Worm (Caenorhabditis elegans) whole organism, L3 larva: ENCODE results near the gene Y71H2AL.2.

Experiments
- R02D3.7 ChIP-seq: fragments of 150-350 bp; optimal IDR thresholded peaks from 2 replicates; lab custom pipeline; 2014; ENCODE audit warnings: missing biosample characterization, missing genetic modification characterization
- ZK546.5 ChIP-seq: sonication (generic microtip); optimal IDR thresholded peaks from 2 replicates; lab custom pipeline; 2017; ENCODE audit warnings: missing biosample characterization, missing genetic modification characterization
- aly-2 ChIP-seq: fragments of 150-350 bp; optimal IDR thresholded peaks from 2 replicates; lab custom pipeline; 2014; ENCODE audit warnings: missing biosample characterization, missing genetic modification characterization
- ceh-82 ChIP-seq: fragments of 150-350 bp; optimal IDR thresholded peaks from 2 replicates; lab custom pipeline; 2014; ENCODE audit warnings: missing biosample characterization, missing genetic modification characterization
- ceh-9 ChIP-seq: sonication (generic microtip); optimal IDR thresholded peaks from 2 replicates; lab custom pipeline; 2018; ENCODE audit warnings: missing biosample characterization, missing genetic modification characterization
- egl-27 ChIP-seq: sonication (generic microtip); optimal IDR thresholded peaks from 4 replicates; lab custom pipeline; 2017; ENCODE audit warnings: missing biosample characterization, missing genetic modification reagents, missing genetic modification characterization
- egl-5 ChIP-seq: fragments of 150-350 bp; optimal IDR thresholded peaks from 2 replicates; lab custom pipeline; 2017; ENCODE audit warnings: missing biosample characterization, missing genetic modification reagents, missing genetic modification characterization, inconsistent platforms
- elt-1 ChIP-seq: fragments of 150-350 bp; optimal IDR thresholded peaks from 2 replicates; lab custom pipeline; 2014; ENCODE audit warnings: missing biosample characterization, missing genetic modification characterization
- elt-2 ChIP-seq: sonication (generic microtip); optimal IDR thresholded peaks from 2 replicates; lab custom pipeline; 2016; ENCODE audit warnings: missing genetic modification reagents, mild to moderate bottlenecking, missing genetic modification characterization, missing compliant biosample characterization
- elt-3 ChIP-seq, 3 experiments: fragments of 150-350 bp in 1 of 3; sonication (generic microtip) in 2 of 3; optimal IDR thresholded peaks; 2 replicates in 2 of 3; 4 replicates in 1 of 3; lab custom pipeline; 2014 to 2017; ENCODE audit warnings: missing biosample characterization in 3 of 3, missing genetic modification characterization in 3 of 3
- fkh-10 ChIP-seq: sonication (generic microtip); optimal IDR thresholded peaks from 2 replicates; lab custom pipeline; 2017; ENCODE audit warnings: missing biosample characterization, missing genetic modification reagents, missing genetic modification characterization
- fos-1 ChIP-seq: fragments of 150-350 bp; optimal IDR thresholded peaks from 2 replicates; lab custom pipeline; 2014; ENCODE audit warnings: missing biosample characterization, missing genetic modification characterization
- hmg-11 ChIP-seq: sonication (generic microtip); optimal IDR thresholded peaks from 2 replicates; lab custom pipeline; 2016; ENCODE audit warnings: missing genetic modification characterization, missing compliant biosample characterization
- jun-1 ChIP-seq: fragments of 150-350 bp; optimal IDR thresholded peaks from 2 replicates; lab custom pipeline; 2014; ENCODE audit warnings: missing biosample characterization, missing genetic modification reagents, missing genetic modification characterization
- lin-15B ChIP-seq: fragments of 150-350 bp; optimal IDR thresholded peaks from 2 replicates; lab custom pipeline; 2014; ENCODE audit warnings: missing biosample characterization, missing genetic modification characterization
- lin-39 ChIP-seq: fragments of 150-350 bp; optimal IDR thresholded peaks from 2 replicates; lab custom pipeline; 2018; ENCODE audit warnings: missing biosample characterization, missing genetic modification reagents, missing genetic modification characterization
- mdl-1 ChIP-seq: fragments of 150-350 bp; optimal IDR thresholded peaks from 2 replicates; lab custom pipeline; 2014; ENCODE audit warnings: missing biosample characterization, missing genetic modification characterization
- mml-1 ChIP-seq: fragments of 150-350 bp; sonication (generic microtip); optimal IDR thresholded peaks from 3 replicates; lab custom pipeline; 2014; ENCODE audit warnings: missing biosample characterization, missing genetic modification characterization
- nfya-1 ChIP-seq: sonication (generic microtip); optimal IDR thresholded peaks from 2 replicates; lab custom pipeline; 2017; ENCODE audit warnings: missing genetic modification characterization, mild to moderate bottlenecking, missing compliant biosample characterization, antibody characterized with exemption, moderate library complexity; ENCODE audit not compliant: insufficient read depth
- nhr-11 ChIP-seq: fragments of 150-350 bp; optimal IDR thresholded peaks from 2 replicates; lab custom pipeline; 2014; ENCODE audit warnings: missing biosample characterization, missing genetic modification characterization
- nhr-23 ChIP-seq: fragments of 150-350 bp; optimal IDR thresholded peaks from 2 replicates; lab custom pipeline; 2014; ENCODE audit warnings: missing biosample characterization, missing genetic modification reagents, missing genetic modification characterization
- nhr-25 ChIP-seq: sonication (generic microtip); optimal IDR thresholded peaks from 2 replicates; lab custom pipeline; 2017; ENCODE audit warnings: missing biosample characterization, missing genetic modification characterization
- nhr-28 ChIP-seq: fragments of 150-350 bp; optimal IDR thresholded peaks from 2 replicates; lab custom pipeline; 2014; ENCODE audit warnings: missing biosample characterization, missing genetic modification characterization
- nhr-77 ChIP-seq: fragments of 150-350 bp; optimal IDR thresholded peaks from 2 replicates; lab custom pipeline; 2014; ENCODE audit warnings: missing biosample characterization, missing genetic modification characterization
- pha-4 ChIP-seq: fragments of 150-350 bp; optimal IDR thresholded peaks from 2 replicates; lab custom pipeline; 2014; ENCODE audit warnings: missing biosample characterization, missing genetic modification reagents, missing genetic modification characterization
- pqm-1 ChIP-seq: fragments of 150-350 bp; optimal IDR thresholded peaks from 2 replicates; lab custom pipeline; 2017; ENCODE audit warnings: missing biosample characterization, missing genetic modification characterization, inconsistent platforms
- skn-1 ChIP-seq: fragments of 150-350 bp; optimal IDR thresholded peaks from 2 replicates; lab custom pipeline; 2014; ENCODE audit warnings: missing biosample characterization, missing genetic modification characterization
- unc-39 ChIP-seq: sonication (generic microtip); optimal IDR thresholded peaks from 4 replicates; lab custom pipeline; 2017; ENCODE audit warnings: missing biosample characterization, missing genetic modification characterization
- unc-62 ChIP-seq: fragments of 150-350 bp; sonication (generic microtip); optimal IDR thresholded peaks from 4 replicates; lab custom pipeline; 2014; ENCODE audit warnings: missing biosample characterization, missing genetic modification reagents, missing genetic modification characterization
- ztf-11 ChIP-seq: fragments of 150-350 bp; optimal IDR thresholded peaks from 2 replicates; lab custom pipeline; 2014; ENCODE audit warnings: missing biosample characterization, missing genetic modification characterization

Y71H2AL.2 gene

DNA sequence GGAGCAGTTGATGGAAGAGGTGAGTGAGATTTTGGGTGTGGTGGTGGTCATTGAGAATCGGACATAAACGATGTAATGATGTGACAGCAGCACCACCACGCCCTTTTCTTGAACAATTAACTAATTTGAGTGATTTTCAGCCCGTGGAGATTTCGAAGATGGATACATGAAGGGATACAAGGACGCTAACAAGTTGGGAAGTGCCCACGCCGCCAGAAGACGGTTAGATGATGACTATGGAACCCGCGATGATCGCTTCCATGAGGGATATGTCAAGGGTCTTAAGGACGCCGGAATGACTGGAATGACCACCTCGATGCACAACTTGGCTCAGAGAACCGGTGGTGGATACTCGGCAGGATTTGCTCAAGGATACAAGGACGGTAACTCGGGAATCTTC lies 8.1 kb upstream of the Y71H2AL.2 start:
- TF ChIP-seq unc-62 (GFP tag; lab: Kevin White, UChicago): no peak
- no peak for TF ChIP-seq pha-4 (tag; lab: Kevin White, UChicago)
- no peak for TF ChIP-seq mdl-1 (tag; lab: Kevin White, UChicago)
- no peak for TF ChIP-seq elt-2 (tag; lab: Kevin White, UChicago)
- TF ChIP-seq aly-2 (tag; lab: Kevin White, UChicago): no peak
- TF ChIP-seq nhr-77 (tag; lab: Kevin White, UChicago): no peak
- no peak for TF ChIP-seq nhr-28 (tag; lab: Kevin White, UChicago)
- TF ChIP-seq ceh-9 (tag; lab: Kevin White, UChicago): no peak

DNA sequence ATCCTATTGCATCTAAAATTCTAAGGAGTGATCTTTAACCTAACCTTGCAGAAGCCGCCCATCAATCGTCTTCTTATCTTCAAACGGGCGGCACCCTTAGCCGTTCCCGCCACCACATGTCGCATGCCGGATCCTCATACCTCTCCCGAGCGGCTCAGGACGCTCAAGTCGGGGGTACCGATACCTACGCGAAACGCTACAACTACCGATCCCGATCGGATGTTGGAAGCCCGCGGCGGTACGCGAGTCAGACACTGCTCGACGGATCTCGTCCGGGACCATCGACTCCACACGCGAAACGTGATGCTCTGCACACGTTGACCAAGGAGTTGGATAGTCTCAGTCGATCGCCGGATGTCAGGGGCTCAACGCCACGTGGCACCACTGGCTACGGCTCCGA lies 6.8 kb upstream of the Y71H2AL.2 start:
- TF ChIP-seq lin-39 (no peak), fos-1 (no peak), ceh-82 (tag; lab: Kevin White, UChicago) (no peak), elt-2 (tag; lab: Kevin White, UChicago) (no peak), pqm-1 (no peak), nhr-25 (no peak), unc-39 (no peak), nhr-28 (tag; lab: Kevin White, UChicago) (no peak), egl-27 (tag; lab: Kevin White, UChicago) (no peak), nhr-11 (tag; lab: Kevin White, UChicago) (no peak), elt-1 (tag; lab: Kevin White, UChicago) (no peak), nfya-1 (tag; lab: Kevin White, UChicago) (no peak), nhr-77 (tag; lab: Kevin White, UChicago) (no peak), fkh-10 (no peak), egl-5 (tag; lab: Kevin White, UChicago) (no peak), ZK546.5 (tag; lab: Kevin White, UChicago) (no peak)

DNA sequence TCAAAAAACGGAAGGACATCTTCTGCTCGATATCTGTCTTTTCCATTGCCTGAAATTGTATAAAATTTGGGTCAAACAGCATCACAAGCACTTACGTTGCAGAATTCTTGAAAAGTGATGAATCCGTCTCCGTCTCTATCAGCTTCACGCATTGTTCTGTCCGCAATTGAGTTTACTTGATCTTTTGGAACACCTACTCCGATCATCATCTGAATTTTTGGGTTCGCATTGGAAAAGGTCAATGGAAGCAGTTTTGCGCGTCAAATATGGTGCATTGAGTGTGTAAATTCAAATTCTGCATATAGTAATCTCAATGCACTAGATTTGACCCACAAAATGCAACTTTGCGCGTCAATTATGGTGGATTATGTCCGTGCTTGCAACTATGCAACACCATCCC lies 4.6 kb upstream of the Y71H2AL.2 start:
- TF ChIP-seq nhr-23 (tag; lab: Kevin White, UChicago) (no peak), ztf-11 (tag; lab: Kevin White, UChicago) (no peak), mml-1 (tag; lab: Kevin White, UChicago) (no peak)

DNA sequence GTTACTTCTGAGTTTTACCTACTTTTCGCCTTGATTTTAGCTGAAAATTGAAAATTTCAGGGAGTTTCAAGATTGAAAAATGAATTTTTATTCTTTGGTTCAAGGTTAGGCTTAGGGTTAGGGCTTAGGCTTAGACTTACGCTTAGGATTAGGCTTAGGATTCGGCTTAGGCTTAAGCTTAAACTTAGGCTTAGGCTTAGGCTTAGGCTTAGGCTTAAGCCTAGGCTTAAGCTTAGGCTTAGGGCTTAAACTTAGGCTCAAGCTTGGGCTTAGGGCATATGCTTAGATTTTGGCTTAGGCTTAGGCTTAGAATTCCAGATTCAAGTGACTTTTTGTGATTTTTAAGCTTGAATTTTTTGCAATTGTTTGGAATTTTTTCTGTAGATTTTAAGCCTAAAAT lies 2.8 kb upstream of the Y71H2AL.2 start:
- TF ChIP-seq skn-1 (tag; lab: Kevin White, UChicago) (no peak), nhr-25 (no peak), egl-27 (tag; lab: Kevin White, UChicago) (no peak), unc-62 (GFP tag; lab: Kevin White, UChicago) (no peak)

DNA sequence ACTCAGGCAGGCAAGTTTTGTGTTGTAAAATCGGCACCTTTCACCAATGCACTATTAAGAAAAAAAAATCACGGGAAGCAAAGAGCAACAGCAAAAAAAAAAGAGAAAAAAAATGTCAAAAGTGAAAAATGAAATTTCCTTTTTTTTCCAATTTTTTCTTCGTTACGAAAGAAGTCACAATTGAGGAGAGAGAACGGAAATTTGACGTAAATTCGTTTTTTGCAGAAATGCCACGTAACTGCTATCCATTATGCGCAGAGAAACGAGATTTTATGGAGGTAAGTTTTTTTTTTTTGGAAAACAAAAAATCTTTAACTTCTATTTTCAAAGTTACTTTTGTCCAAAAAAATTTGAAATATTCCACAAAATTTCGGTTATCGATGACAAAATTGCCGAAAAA lies 499 bp downstream of the Y71H2AL.2 start:
- no peak for TF ChIP-seq nhr-11 (tag; lab: Kevin White, UChicago)
- no peak for TF ChIP-seq jun-1 (tag; lab: Kevin White, UChicago)
- peak; percentile 81 for TF ChIP-seq fkh-10
- TF ChIP-seq, all 47 proteins: peak for 1

DNA sequence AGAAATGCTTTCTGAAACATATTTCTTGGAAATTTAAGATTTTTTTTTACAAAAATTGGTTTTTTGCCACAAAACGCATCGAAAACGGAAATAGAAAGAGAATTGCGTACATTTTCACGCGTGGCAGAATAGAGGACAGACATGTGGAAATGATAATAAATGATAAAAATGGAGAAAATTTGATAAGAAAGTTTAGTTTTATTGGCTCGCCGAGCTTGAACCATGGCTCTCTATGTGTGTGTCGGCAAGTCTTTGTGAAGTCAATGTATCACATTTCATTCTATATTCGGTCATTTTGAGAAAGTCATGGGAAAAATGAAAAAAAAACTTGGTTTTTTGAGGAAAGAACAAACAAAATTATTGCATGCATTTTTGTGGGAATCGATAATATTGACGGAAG lies 1.2 kb downstream of the Y71H2AL.2 start:
- TF ChIP-seq pqm-1 (peak; percentile 55), nhr-23 (tag; lab: Kevin White, UChicago) (no peak), mdl-1 (tag; lab: Kevin White, UChicago) (no peak), pha-4 (tag; lab: Kevin White, UChicago) (peak; percentile 17), nhr-11 (tag; lab: Kevin White, UChicago) (no peak), elt-2 (tag; lab: Kevin White, UChicago) (peak; percentile 87)

DNA sequence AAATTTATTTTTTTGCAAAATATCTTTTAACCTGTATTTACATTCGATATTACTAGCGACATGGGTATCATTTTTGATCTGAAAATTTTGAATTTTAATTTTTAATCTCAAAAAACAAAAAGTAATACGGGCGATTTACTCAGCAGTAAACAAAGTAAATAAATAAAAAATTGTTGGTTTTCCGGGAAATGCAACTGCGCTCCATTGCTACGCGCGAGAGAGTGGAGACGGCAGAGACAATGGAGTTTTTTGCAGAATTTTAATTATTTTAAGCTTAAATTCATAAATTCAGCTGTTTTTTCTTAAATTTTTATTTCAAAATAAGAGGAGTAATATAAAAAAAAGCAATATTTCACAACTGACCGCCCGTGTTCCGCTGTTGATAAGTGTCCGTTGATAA lies 12.6 kb downstream of the Y71H2AL.2 start, which contains the start of gene slc-30A9:
Gene slc-30A9, minus strand, starts transcription at position 78 of the 400 bp plus-strand sequence.
- TF ChIP-seq elt-1 (tag; lab: Kevin White, UChicago) (no peak), unc-62 (GFP tag; lab: Kevin White, UChicago) (no peak), hmg-11 (tag; lab: Kevin White, UChicago) (no peak), R02D3.7 (no peak), lin-15B (tag; lab: Kevin White, UChicago) (peak; percentile 70), elt-3 (tag; optimal IDR thresholded peaks at IDR 0.05; lab: Kevin White, UChicago) (no peak), pha-4 (tag; lab: Kevin White, UChicago) (peak; percentile 85), nfya-1 (tag; lab: Kevin White, UChicago) (peak; percentile 43), ceh-9 (tag; lab: Kevin White, UChicago) (no peak)
